Worm (Caenorhabditis elegans): ENCODE measurements around the gene rpb-4.

DNA sequence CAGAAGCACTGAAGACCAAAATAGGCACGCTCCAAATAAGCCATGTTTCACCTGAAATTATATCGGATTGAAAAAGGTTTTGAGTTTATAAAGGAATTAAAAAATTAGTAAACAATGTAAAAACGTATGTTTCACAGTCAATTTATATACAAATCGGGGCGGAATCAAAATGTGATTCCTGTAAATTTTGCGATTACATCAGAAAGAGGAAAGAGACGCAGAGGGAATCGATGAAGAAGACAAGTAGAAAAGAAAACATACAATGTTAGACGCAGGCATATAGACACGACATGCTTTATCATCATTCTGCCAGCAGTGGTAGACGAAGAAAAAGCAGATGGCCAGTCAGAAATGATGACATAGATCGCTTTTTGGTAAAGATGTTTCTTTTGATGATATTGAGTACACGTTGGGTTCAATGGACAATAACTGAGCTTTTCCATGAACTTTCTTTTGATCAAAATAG lies 10.3 kb upstream of the rpb-4 start, which contains the start of gene msra-1:
- TF ChIP-seq akir-1 (GFP tag; optimal IDR thresholded peaks at IDR 0.05) (no peak), ets-4 (GFP tag; optimal IDR thresholded peaks at IDR 0.05) (no peak), F49E8.2 (tag; optimal IDR thresholded peaks at IDR 0.05; ENCODE audit: insufficient read depth) (no peak), ama-1 (optimal IDR thresholded peaks at IDR 0.05) (no peak), ama-1 (GFP tag; optimal IDR thresholded peaks at IDR 0.05) (no peak), ekl-4 (GFP tag; IDR thresholded peaks at IDR 0.05) (no peak), Y53F4B.3 (GFP tag; IDR thresholded peaks at IDR 0.05) (no peak)

Data from whole organism, young adult.